Worm (Caenorhabditis elegans): Measurements from ENCODE around the gene R160.10.

- TF ChIP-seq ztf-29 (GFP tag; IDR thresholded peaks at IDR 0.05) (no peak), klf-2 (GFP tag; conservative IDR thresholded peaks at IDR 0.05) (no peak), T22C8.4 (GFP tag; IDR thresholded peaks at IDR 0.05) (no peak), tab-1 (GFP tag; IDR thresholded peaks at IDR 0.05) (no peak), flt-1 (GFP tag; IDR thresholded peaks at IDR 0.05) (no peak), med-1 (GFP tag; optimal IDR thresholded peaks at IDR 0.05; ENCODE audit: insufficient read depth) (no peak)
These were observed 45.9 kb upstream of the R160.10 start for ce11 chrX:4413206-4413605.

All from whole organism, midembryonic.